Worm (Caenorhabditis elegans) whole organism, young adult: ENCODE results near the gene ify-1.

ENCODE experiments used
- B0261.1 ChIP-seq: sonication (generic microtip); optimal IDR thresholded peaks from 2 replicates; lab custom pipeline; 2016; ENCODE audit warnings: mild to moderate bottlenecking, missing genetic modification characterization, moderate library complexity, missing compliant biosample characterization
- ama-1 ChIP-seq, 3 experiments: fragments of 150-350 bp in 1 of 3; sonication (generic microtip) in 2 of 3; optimal IDR thresholded peaks; 2 replicates each; lab custom pipeline; 2014 to 2018; ENCODE audit warnings: missing biosample characterization in 2 of 3, missing genetic modification characterization in 2 of 3, missing genetic modification reagents in 2 of 3
- attf-3 ChIP-seq: fragments of 200-800 bp; sonication (Bioruptor generic); conservative IDR thresholded peaks from 2 replicates; pipeline ENCODE4 v1.3.6; 2022; ENCODE audit warnings: missing genetic modification reagents, missing genetic modification characterization, missing compliant biosample characterization
- ceh-100 ChIP-seq: fragments of 200-800 bp; sonication (Bioruptor generic); IDR thresholded peaks from 2 replicates; pipeline ENCODE4 v1.3.6; 2022; ENCODE audit warnings: missing genetic modification reagents, missing genetic modification characterization, missing compliant biosample characterization
- die-1 ChIP-seq: sonication (generic microtip); optimal IDR thresholded peaks from 2 replicates; lab custom pipeline; 2016; ENCODE audit warnings: missing genotype, mild to moderate bottlenecking, missing genetic modification characterization, missing compliant biosample characterization
- dox-1 ChIP-seq: fragments of 200-800 bp; sonication (Bioruptor generic); IDR thresholded peaks from 2 replicates; pipeline ENCODE4 v1.3.6; 2022; ENCODE audit warnings: missing genetic modification reagents, missing genetic modification characterization, missing compliant biosample characterization
- gei-17 ChIP-seq: fragments of 200-800 bp; sonication (Bioruptor generic); optimal IDR thresholded peaks from 2 replicates; lab custom pipeline; 2018; ENCODE audit warnings: mild to moderate bottlenecking, missing genetic modification characterization, missing compliant biosample characterization
- hlh-26 ChIP-seq: fragments of 200-800 bp; sonication (Bioruptor generic); conservative IDR thresholded peaks from 2 replicates; pipeline ENCODE4 v1.3.6; 2022; ENCODE audit warnings: missing genetic modification reagents, missing genetic modification characterization, missing compliant biosample characterization
- repo-1 ChIP-seq: sonication (generic microtip); optimal IDR thresholded peaks from 2 replicates; lab custom pipeline; 2017; ENCODE audit warnings: mild to moderate bottlenecking, missing genetic modification characterization, missing compliant biosample characterization
- unc-62 ChIP-seq: fragments of 150-350 bp; optimal IDR thresholded peaks from 2 replicates; lab custom pipeline; 2014; ENCODE audit warnings: missing biosample characterization, missing genetic modification reagents, missing genetic modification characterization
- zim-3 ChIP-seq: sonication (generic microtip); optimal IDR thresholded peaks from 2 replicates; lab custom pipeline; 2017; ENCODE audit warnings: mild to moderate bottlenecking, missing genetic modification characterization, moderate library complexity, missing compliant biosample characterization
- ztf-25 ChIP-seq: fragments of 200-800 bp; sonication (Bioruptor generic); IDR thresholded peaks from 2 replicates; pipeline ENCODE4 v1.3.6; 2022; ENCODE audit warnings: missing genetic modification reagents, missing genetic modification characterization, missing compliant biosample characterization

- no peak for TF ChIP-seq ceh-100 (GFP tag; lab: Robert Waterston, UW)
- TF ChIP-seq unc-62 (GFP tag; lab: Kevin White, UChicago): no peak
- no peak for TF ChIP-seq die-1 (tag; lab: Kevin White, UChicago)
- TF ChIP-seq dox-1 (GFP tag; lab: Robert Waterston, UW): peak; percentile 54; the same call in 1 of the 2 replicates
- no peak for TF ChIP-seq hlh-26 (GFP tag; lab: Robert Waterston, UW)
- TF ChIP-seq gei-17 (GFP tag; lab: Kevin White, UChicago): no peak
- no peak for TF ChIP-seq zim-3 (tag; lab: Kevin White, UChicago)
- no peak for TF ChIP-seq repo-1 (tag; lab: Kevin White, UChicago)
- TF ChIP-seq B0261.1 (tag; lab: Kevin White, UChicago): no peak
- no peak for TF ChIP-seq ztf-25
- TF ChIP-seq ama-1 (optimal IDR thresholded peaks at IDR 0.05; lab: Kevin White, UChicago): no peak
- no peak for TF ChIP-seq ama-1 (GFP tag; optimal IDR thresholded peaks at IDR 0.05; lab: Kevin White, UChicago)
- no peak for TF ChIP-seq attf-3 (GFP tag; lab: Robert Waterston, UW)
Observed at ce11 chrII:5081124-5081913, 26.3 kb upstream of the ify-1 start, which contains the start of gene dsh-2.
